Fruit fly (Drosophila melanogaster) whole organism, wandering third instar larva: Measurements from ENCODE around the gene mRpL4.

Experiments
- Abd-B ChIP-seq: fragments of >200 bp; optimal IDR thresholded peaks from 2 replicates; lab custom pipeline; 2017; ENCODE audit warnings: missing biosample characterization, missing genetic modification characterization
- CG32264 ChIP-seq: fragments of 200-800 bp; sonication (Bioruptor generic); optimal IDR thresholded peaks from 2 replicates; lab custom pipeline; 2016; ENCODE audit warnings: missing biosample characterization, missing genetic modification characterization
- CG9705 ChIP-seq: fragments of 200-800 bp; sonication (Bioruptor generic); optimal IDR thresholded peaks from 2 replicates; lab custom pipeline; 2018; ENCODE audit warnings: missing biosample characterization, mild to moderate bottlenecking, missing genetic modification characterization
- CrebA ChIP-seq: fragments of 200-800 bp; sonication (Bioruptor generic); optimal IDR thresholded peaks from 2 replicates; lab custom pipeline; 2016; ENCODE audit warnings: missing biosample characterization, mild to moderate bottlenecking, missing genetic modification characterization, borderline replicate concordance
- Dfd ChIP-seq: fragments of >200 bp; optimal IDR thresholded peaks from 2 replicates; lab custom pipeline; 2017; ENCODE audit warnings: missing biosample characterization, missing genetic modification characterization
- Dif ChIP-seq: fragments of 200-275, 200-300 bp; sonication (Bioruptor generic); optimal IDR thresholded peaks from 2 replicates; lab custom pipeline; 2018; ENCODE audit warnings: missing biosample characterization, missing genetic modification characterization; ENCODE audit not compliant: partially characterized antibody
- GATAd ChIP-seq: sonication (Bioruptor generic); optimal IDR thresholded peaks from 2 replicates; lab custom pipeline; 2016; ENCODE audit warnings: missing biosample characterization, missing genetic modification characterization
- HLH106 ChIP-seq: fragments of 200-800 bp; optimal IDR thresholded peaks from 3 replicates; lab custom pipeline; 2019; ENCODE audit warnings: missing biosample characterization, mild to moderate bottlenecking, missing genetic modification characterization, moderate library complexity
- Hnf4 ChIP-seq: fragments of 200-800 bp; sonication (Bioruptor generic); optimal IDR thresholded peaks from 2 replicates; lab custom pipeline; 2016; ENCODE audit warnings: missing biosample characterization, mild to moderate bottlenecking, missing genetic modification characterization
- Hr83 ChIP-seq: fragments of 200-300 bp; sonication (Bioruptor generic); optimal IDR thresholded peaks from 2 replicates; lab custom pipeline; 2016; ENCODE audit warnings: missing biosample characterization, mild to moderate bottlenecking, missing genetic modification characterization, moderate library complexity; ENCODE audit not compliant: poor library complexity, severe bottlenecking
- Jra ChIP-seq: sonication (Bioruptor generic); optimal IDR thresholded peaks from 2 replicates; lab custom pipeline; 2016; ENCODE audit warnings: missing biosample characterization, missing genetic modification characterization
- Mio ChIP-seq: sonication (Bioruptor generic); optimal IDR thresholded peaks from 2 replicates; lab custom pipeline; 2016; ENCODE audit warnings: missing biosample characterization, missing genetic modification characterization
- Myc ChIP-seq: fragments of >200 bp; optimal IDR thresholded peaks from 2 replicates; lab custom pipeline; 2017
- N ChIP-seq: fragments of >200 bp; optimal IDR thresholded peaks from 2 replicates; lab custom pipeline; 2018; ENCODE audit warnings: missing biosample characterization, missing external identifiers, missing genetic modification characterization
- OdsH ChIP-seq: fragments of 200-800 bp; sonication (Bioruptor generic); optimal IDR thresholded peaks from 2 replicates; lab custom pipeline; 2016; ENCODE audit warnings: missing biosample characterization, mild to moderate bottlenecking, missing genetic modification characterization
- Rel ChIP-seq, 2 experiments: fragments of 200-800 bp; sonication (Bioruptor generic) in 1 of 2; optimal IDR thresholded peaks; 2 replicates in 1 of 2; 3 replicates in 1 of 2; lab custom pipeline; 2016 to 2019; ENCODE audit warnings: mild to moderate bottlenecking in 2 of 2, missing biosample characterization in 2 of 2, missing genetic modification characterization in 2 of 2, moderate library complexity in 1 of 2
- Sp1 ChIP-seq: fragments of 200-800 bp; sonication (Bioruptor generic); optimal IDR thresholded peaks from 3 replicates; lab custom pipeline; 2019; ENCODE audit warnings: missing biosample characterization, mild to moderate bottlenecking, missing genetic modification characterization, moderate library complexity
- br ChIP-seq: fragments of 200-800 bp; sonication (Bioruptor generic); optimal IDR thresholded peaks from 2 replicates; lab custom pipeline; 2016; ENCODE audit warnings: missing biosample characterization, missing genetic modification characterization
- dsf ChIP-seq: sonication (Bioruptor generic); optimal IDR thresholded peaks from 2 replicates; lab custom pipeline; 2016; ENCODE audit warnings: missing biosample characterization, missing genetic modification characterization, borderline replicate concordance
- ey ChIP-seq: fragments of 200-800 bp; sonication (Bioruptor generic); optimal IDR thresholded peaks from 2 replicates; lab custom pipeline; 2016; ENCODE audit warnings: missing biosample characterization, missing genetic modification characterization
- foxo ChIP-seq, 2 experiments: fragments of 200-800 bp; sonication (Bioruptor generic); optimal IDR thresholded peaks; 2 replicates in 1 of 2; 3 replicates in 1 of 2; lab custom pipeline; 2016 to 2017; ENCODE audit warnings: missing biosample characterization in 2 of 2, missing genetic modification characterization in 2 of 2
- fru ChIP-seq: fragments of 200-800 bp; sonication (Bioruptor generic); optimal IDR thresholded peaks from 3 replicates; lab custom pipeline; 2016; ENCODE audit warnings: missing biosample characterization, mild to moderate bottlenecking, missing genetic modification characterization
- h ChIP-seq: fragments of 200-800 bp; sonication (Bioruptor generic); optimal IDR thresholded peaks from 3 replicates; lab custom pipeline; 2016; ENCODE audit warnings: missing biosample characterization, mild to moderate bottlenecking, missing genetic modification characterization
- jim ChIP-seq: fragments of 175-275, 200-325 bp; sonication (Bioruptor generic); optimal IDR thresholded peaks from 2 replicates; lab custom pipeline; 2016; ENCODE audit warnings: missing biosample characterization, mild to moderate bottlenecking, missing genetic modification characterization
- lola ChIP-seq: fragments of >200 bp; optimal IDR thresholded peaks from 2 replicates; lab custom pipeline; 2017; ENCODE audit warnings: missing biosample characterization, missing genetic modification characterization
- pan ChIP-seq: fragments of >200 bp; optimal IDR thresholded peaks from 2 replicates; lab custom pipeline; 2017
- psq ChIP-seq: fragments of 200-800 bp; sonication (Bioruptor generic); optimal IDR thresholded peaks from 3 replicates; lab custom pipeline; 2017; ENCODE audit warnings: missing biosample characterization, mild to moderate bottlenecking, missing genetic modification characterization, moderate library complexity
- rgr ChIP-seq: fragments of 200-800 bp; sonication (Bioruptor generic); optimal IDR thresholded peaks from 3 replicates; lab custom pipeline; 2016; ENCODE audit warnings: missing biosample characterization, mild to moderate bottlenecking, missing genetic modification characterization
- sage ChIP-seq: fragments of 200-800 bp; sonication (Bioruptor generic); optimal IDR thresholded peaks from 2 replicates; lab custom pipeline; 2016; ENCODE audit warnings: missing biosample characterization, mild to moderate bottlenecking, missing genetic modification characterization
- sv ChIP-seq: fragments of 200-800 bp; sonication (Bioruptor generic); optimal IDR thresholded peaks from 3 replicates; lab custom pipeline; 2016; ENCODE audit warnings: missing biosample characterization, missing genetic modification characterization
- tai ChIP-seq: sonication (Bioruptor generic); optimal IDR thresholded peaks from 2 replicates; lab custom pipeline; 2016; ENCODE audit warnings: missing biosample characterization, missing genetic modification characterization
- usp ChIP-seq: fragments of >200 bp; optimal IDR thresholded peaks from 2 replicates; lab custom pipeline; 2017; ENCODE audit warnings: missing biosample characterization, missing genetic modification characterization
- woc ChIP-seq: sonication (Bioruptor generic); optimal IDR thresholded peaks from 2 replicates; lab custom pipeline; 2016; ENCODE audit warnings: missing biosample characterization, mild to moderate bottlenecking, missing genetic modification characterization

mRpL4 gene

dm6 chr2L:16329102-16329520 is at the start of gene mRpL4:
Gene mRpL4, minus strand, starts transcription at chr2L:16329132.
- TF ChIP-seq Hnf4 (GFP tag; lab: Kevin White, UChicago) (peak; percentile 81), br (GFP tag; lab: Kevin White, UChicago) (no peak), woc (peak; percentile 72), Hr83 (peak; percentile 63), OdsH (GFP tag; lab: Kevin White, UChicago) (peak; percentile 14), CG32264 (GFP tag; lab: Kevin White, UChicago) (no peak), N (GFP tag; lab: Kevin White, UChicago) (no peak), tai (GFP tag; lab: Kevin White, UChicago) (peak; percentile 85), CG9705 (GFP tag; lab: Kevin White, UChicago) (no peak), sv (GFP tag; lab: Kevin White, UChicago) (peak; percentile 64), psq (GFP tag; lab: Kevin White, UChicago) (peak; percentile 43), Jra (GFP tag; lab: Kevin White, UChicago) (peak; percentile 57), foxo (GFP tag; optimal IDR thresholded peaks at IDR 0.05; lab: Kevin White, UChicago) (peak in 1 of 2 experiments; percentile 71)
- TF ChIP-seq, all 38 proteins: peak for 9

dm6 chr2L:16374691-16375090 is 45.8 kb upstream of the mRpL4 start:
- TF ChIP-seq psq (GFP tag; lab: Kevin White, UChicago) (no peak), Hr83 (no peak), tai (GFP tag; lab: Kevin White, UChicago) (no peak), jim (GFP tag; lab: Kevin White, UChicago) (no peak), usp (GFP tag; lab: Kevin White, UChicago) (no peak), Hnf4 (GFP tag; lab: Kevin White, UChicago) (no peak), Mio (GFP tag; lab: Kevin White, UChicago) (no peak), Rel (GFP tag; optimal IDR thresholded peaks at IDR 0.05; lab: Kevin White, UChicago) (no peak), Rel (tag; optimal IDR thresholded peaks at IDR 0.05; lab: Kevin White, UChicago) (no peak), Dfd (GFP tag; lab: Kevin White, UChicago) (no peak), Myc (lab: Kevin White, UChicago) (no peak), OdsH (GFP tag; lab: Kevin White, UChicago) (no peak), Dif (GFP tag; lab: Kevin White, UChicago) (no peak), GATAd (GFP tag; lab: Kevin White, UChicago) (no peak)

- TF ChIP-seq OdsH (GFP tag; lab: Kevin White, UChicago) (no peak), dsf (no peak), Abd-B (GFP tag; lab: Kevin White, UChicago) (no peak), rgr (GFP tag; lab: Kevin White, UChicago) (no peak), h (GFP tag; lab: Kevin White, UChicago) (no peak), ey (no peak), usp (GFP tag; lab: Kevin White, UChicago) (no peak), jim (GFP tag; lab: Kevin White, UChicago) (no peak), psq (GFP tag; lab: Kevin White, UChicago) (no peak)
Measured at dm6 chr2L:16365603-16366002, 36.7 kb upstream of the mRpL4 start, which contains the start of gene jhamt. Gene jhamt, plus strand, starts transcription at chr2L:16365903.

- TF ChIP-seq rgr (GFP tag; lab: Kevin White, UChicago): peak; percentile 22
- TF ChIP-seq jim (GFP tag; lab: Kevin White, UChicago): no peak
- TF ChIP-seq CG9705 (GFP tag; lab: Kevin White, UChicago): no peak
- no peak for TF ChIP-seq OdsH (GFP tag; lab: Kevin White, UChicago)
- TF ChIP-seq Myc (lab: Kevin White, UChicago): no peak
- TF ChIP-seq Sp1: no peak
- no peak for TF ChIP-seq dsf
- TF ChIP-seq Jra (GFP tag; lab: Kevin White, UChicago): no peak
- no peak for TF ChIP-seq Mio (GFP tag; lab: Kevin White, UChicago)
- no peak for TF ChIP-seq lola (GFP tag; lab: Kevin White, UChicago)
- no peak for TF ChIP-seq sage (GFP tag; lab: Kevin White, UChicago)
- TF ChIP-seq CrebA (GFP tag; lab: Kevin White, UChicago): no peak
- peak; percentile 16 for TF ChIP-seq fru (GFP tag; lab: Kevin White, UChicago)
- TF ChIP-seq h (GFP tag; lab: Kevin White, UChicago): peak; percentile 45
- peak; percentile 60 for TF ChIP-seq HLH106 (tag; lab: Kevin White, UChicago)
- TF ChIP-seq ey: no peak
- TF ChIP-seq pan (lab: Kevin White, UChicago): no peak
- peak in 1 of 2 experiments; percentile 25 for TF ChIP-seq foxo (GFP tag; optimal IDR thresholded peaks at IDR 0.05; lab: Kevin White, UChicago)
- no peak for TF ChIP-seq br (GFP tag; lab: Kevin White, UChicago)
Measured at dm6 chr2L:16357865-16358264, 28.9 kb upstream of the mRpL4 start.
